Worm (Caenorhabditis elegans): ENCODE results near the gene srt-11.
A peak's percentile ranks its signal among the peaks of the same experiment; 100 is the strongest.

The srt-11 gene

DNA sequence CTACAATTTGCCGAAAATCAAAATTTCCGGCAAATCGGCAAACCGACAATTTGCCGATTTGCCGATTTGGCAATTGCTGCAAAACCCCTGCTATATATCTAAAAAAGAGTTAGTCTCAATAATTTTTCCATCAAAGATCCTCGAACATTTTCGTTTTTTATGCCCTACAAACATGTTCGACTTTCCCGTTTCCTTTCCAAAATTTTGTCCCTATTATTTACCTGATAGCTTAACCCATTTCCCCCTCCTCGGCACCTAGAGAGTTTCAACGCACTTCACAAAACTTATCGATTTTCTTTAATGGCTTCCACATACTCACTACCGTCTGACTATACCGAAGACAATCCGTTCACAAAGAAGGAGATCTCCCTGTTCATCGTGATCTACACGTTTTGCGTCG is 2.9 kb downstream of the srt-11 start, which contains the start of gene W01D2.6:
Gene W01D2.6 (plus strand): TSS at position 301 of the 400 bp plus-strand sequence.
- no peak for TF ChIP-seq dsc-1 (tag; optimal IDR thresholded peaks at IDR 0.05)

DNA sequence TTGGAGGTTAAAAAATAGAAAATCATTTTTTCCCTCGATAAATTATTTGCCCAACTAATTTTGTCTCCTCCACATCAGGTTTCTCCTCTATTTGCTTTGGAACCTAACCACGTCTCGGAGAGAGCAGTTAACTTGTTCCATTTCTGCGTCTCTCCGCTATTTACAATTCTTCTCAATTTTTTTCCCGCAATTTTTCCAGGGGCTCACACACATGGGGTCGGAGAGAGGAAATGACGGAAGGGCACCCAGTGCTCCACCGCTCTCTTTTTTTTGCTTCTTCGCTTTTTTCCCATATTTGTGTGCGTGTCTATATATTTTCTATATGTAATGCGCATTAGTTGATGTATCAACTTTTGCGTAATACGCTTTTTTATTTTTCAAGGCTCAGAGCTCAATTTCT is 4.8 kb downstream of the srt-11 start:
- no peak for TF ChIP-seq irx-1 (tag; optimal IDR thresholded peaks at IDR 0.05)
- TF ChIP-seq ama-1 (optimal IDR thresholded peaks at IDR 0.05), result no peak
- TF ChIP-seq nhr-237 (tag; optimal IDR thresholded peaks at IDR 0.05), result no peak
- peak; percentile 9 for TF ChIP-seq tbx-2 (tag; optimal IDR thresholded peaks at IDR 0.05)
- TF ChIP-seq sup-37 (GFP tag; optimal IDR thresholded peaks at IDR 0.05), result no peak
- TF ChIP-seq alr-1 (tag; optimal IDR thresholded peaks at IDR 0.05; ENCODE audit: borderline replicate concordance), result no peak
- TF ChIP-seq unc-62 (GFP tag; optimal IDR thresholded peaks at IDR 0.05), result no peak
- TF ChIP-seq pqm-1 (tag; optimal IDR thresholded peaks at IDR 0.05), result no peak
- TF ChIP-seq nhr-19 (GFP tag; conservative IDR thresholded peaks at IDR 0.05), result no peak
- peak; percentile 33 for TF ChIP-seq nhr-71 (tag; optimal IDR thresholded peaks at IDR 0.05)
- no peak for TF ChIP-seq fkh-4 (tag; optimal IDR thresholded peaks at IDR 0.05; ENCODE audit: borderline replicate concordance)
- no peak for TF ChIP-seq isw-1 (GFP tag; IDR thresholded peaks at IDR 0.05)
- no peak for TF ChIP-seq hlh-4 (tag; optimal IDR thresholded peaks at IDR 0.05)
- TF ChIP-seq C04F5.9 (tag; optimal IDR thresholded peaks at IDR 0.05), result no peak
- no peak for TF ChIP-seq nhr-12 (tag; optimal IDR thresholded peaks at IDR 0.05)
- no peak for TF ChIP-seq vab-15 (tag; optimal IDR thresholded peaks at IDR 0.05)
- TF ChIP-seq lin-15B (tag; optimal IDR thresholded peaks at IDR 0.05), result no peak
- TF ChIP-seq egl-27 (tag; optimal IDR thresholded peaks at IDR 0.05), result no peak
- TF ChIP-seq aly-2 (tag; optimal IDR thresholded peaks at IDR 0.05), result no peak
- TF ChIP-seq snpc-4 (tag; optimal IDR thresholded peaks at IDR 0.05), result peak; percentile 26
- TF ChIP-seq lsy-2 (tag; optimal IDR thresholded peaks at IDR 0.05), result peak in 1 of 2 experiments; percentile 36
- no peak for TF ChIP-seq ztf-4 (tag; optimal IDR thresholded peaks at IDR 0.05)
- no peak for TF ChIP-seq F16B12.6 (tag; optimal IDR thresholded peaks at IDR 0.05)
- TF ChIP-seq pax-3 (tag; optimal IDR thresholded peaks at IDR 0.05), result no peak
- TF ChIP-seq nhr-77 (tag; optimal IDR thresholded peaks at IDR 0.05), result peak; percentile 71
- TF ChIP-seq swsn-7 (tag; optimal IDR thresholded peaks at IDR 0.05), result peak; percentile 38
- no peak for TF ChIP-seq mab-9 (GFP tag; IDR thresholded peaks at IDR 0.05)
- TF ChIP-seq ets-5 (GFP tag; IDR thresholded peaks at IDR 0.05), result no peak
- TF ChIP-seq fos-1 (tag; optimal IDR thresholded peaks at IDR 0.05), result no peak
- TF ChIP-seq nhr-76 (tag; optimal IDR thresholded peaks at IDR 0.05), result no peak
- TF ChIP-seq rnt-1 (tag; optimal IDR thresholded peaks at IDR 0.05), result no peak
- TF ChIP-seq unc-98 (GFP tag; IDR thresholded peaks at IDR 0.05), result no peak
- no peak for TF ChIP-seq pag-3 (tag; optimal IDR thresholded peaks at IDR 0.05; ENCODE audit: borderline replicate concordance, insufficient read depth)
- TF ChIP-seq ceh-90 (tag; optimal IDR thresholded peaks at IDR 0.05), result no peak
- TF ChIP-seq blmp-1 (tag; optimal IDR thresholded peaks at IDR 0.05), result no peak
- no peak for TF ChIP-seq mef-2 (tag; optimal IDR thresholded peaks at IDR 0.05)
- TF ChIP-seq egl-13 (tag; optimal IDR thresholded peaks at IDR 0.05), result peak; percentile 61
- no peak for TF ChIP-seq lir-3 (tag; optimal IDR thresholded peaks at IDR 0.05; ENCODE audit: poor library complexity)
- no peak for TF ChIP-seq ceh-8 (GFP tag; optimal IDR thresholded peaks at IDR 0.05)
- TF ChIP-seq unc-86 (tag; optimal IDR thresholded peaks at IDR 0.05), result peak; percentile 7
- TF ChIP-seq elt-3 (tag; optimal IDR thresholded peaks at IDR 0.05), result no peak
- no peak for TF ChIP-seq nhr-11 (tag; optimal IDR thresholded peaks at IDR 0.05)
- TF ChIP-seq xbp-1 (tag; optimal IDR thresholded peaks at IDR 0.05), result no peak
- no peak for TF ChIP-seq ceh-63 (GFP tag; optimal IDR thresholded peaks at IDR 0.05)
- TF ChIP-seq jun-1 (tag; optimal IDR thresholded peaks at IDR 0.05), result no peak
- peak; percentile 81 for TF ChIP-seq lin-14 (GFP tag; optimal IDR thresholded peaks at IDR 0.05)
- TF ChIP-seq efl-3 (GFP tag; optimal IDR thresholded peaks at IDR 0.05), result no peak
- TF ChIP-seq C34B4.2 (tag; optimal IDR thresholded peaks at IDR 0.05), result no peak
- TF ChIP-seq fkh-8 (tag; optimal IDR thresholded peaks at IDR 0.05), result peak; percentile 27
- no peak for TF ChIP-seq hlh-17 (GFP tag; optimal IDR thresholded peaks at IDR 0.05; ENCODE audit: borderline replicate concordance)
- no peak for TF ChIP-seq nhr-28 (tag; optimal IDR thresholded peaks at IDR 0.05)
